Worm (Caenorhabditis elegans) whole organism, L1 larva: ENCODE data around the gene Y43F8B.9.

Experiments
- aha-1 ChIP-seq: fragments of 150-350 bp; optimal IDR thresholded peaks from 2 replicates; lab custom pipeline; 2014; ENCODE audit warnings: missing biosample characterization, missing genetic modification characterization
- aly-2 ChIP-seq: fragments of 150-350 bp; optimal IDR thresholded peaks from 2 replicates; lab custom pipeline; 2014; ENCODE audit warnings: missing biosample characterization, missing genetic modification characterization
- lin-39 ChIP-seq: fragments of 150-350 bp; optimal IDR thresholded peaks from 2 replicates; lab custom pipeline; 2014; ENCODE audit warnings: missing biosample characterization, missing genetic modification reagents, missing genetic modification characterization
- nhr-237 ChIP-seq: fragments of 150-350 bp; optimal IDR thresholded peaks from 2 replicates; lab custom pipeline; 2014; ENCODE audit warnings: missing biosample characterization, missing genetic modification characterization
- ztf-4 ChIP-seq: fragments of 150-350 bp; optimal IDR thresholded peaks from 2 replicates; lab custom pipeline; 2014; ENCODE audit warnings: missing biosample characterization, missing genetic modification characterization

- TF ChIP-seq nhr-237 (no peak), aly-2 (tag; lab: Kevin White, UChicago) (no peak), ztf-4 (tag; lab: Kevin White, UChicago) (no peak), aha-1 (no peak), lin-39 (tag; lab: Kevin White, UChicago) (no peak)
Observed at ce11 chrV:19443599-19443998, 34.4 kb upstream of the Y43F8B.9 start.
